Fruit fly (Drosophila melanogaster) whole organism, embryonic: ENCODE measurements around the gene dmGlut.

Experiments
- ATbp ChIP-seq: fragments of 200-800 bp; sonication (Bioruptor generic); optimal IDR thresholded peaks from 2 replicates; lab custom pipeline; 2017; ENCODE audit warnings: missing biosample characterization, mild to moderate bottlenecking, missing genetic modification characterization, missing genetic modification reagents
- Aef1 ChIP-seq: fragments of 200-800 bp; sonication (Bioruptor generic); IDR thresholded peaks from 3 replicates; pipeline ENCODE4 v1.3.6; 2022; ENCODE audit warnings: missing biosample characterization, missing genetic modification characterization
- Awh ChIP-seq: fragments of 200-800 bp; sonication (Bioruptor generic); IDR thresholded peaks from 2 replicates; pipeline ENCODE4, ENCODE4 v1.3.6; 2022; ENCODE audit warnings: missing biosample characterization, missing genetic modification characterization
- C15 ChIP-seq: fragments of 200-800 bp; sonication (Bioruptor generic); IDR thresholded peaks from 3 replicates; pipeline ENCODE4 v1.3.6; 2022; ENCODE audit warnings: missing biosample characterization, missing genetic modification characterization
- CG10147 ChIP-seq: fragments of 200-800 bp; sonication (Bioruptor generic); optimal IDR thresholded peaks from 2 replicates; lab custom pipeline; 2019; ENCODE audit warnings: missing biosample characterization, mild to moderate bottlenecking, missing genetic modification characterization, moderate library complexity
- CG11456 ChIP-seq: fragments of 200-800 bp; sonication (Bioruptor generic); IDR thresholded peaks from 3 replicates; pipeline ENCODE4 v1.3.6; 2022; ENCODE audit warnings: missing biosample characterization, missing genetic modification characterization
- CG11723 ChIP-seq: fragments of 200-800 bp; sonication (Bioruptor generic); optimal IDR thresholded peaks from 2 replicates; lab custom pipeline; 2017; ENCODE audit warnings: missing biosample characterization, mild to moderate bottlenecking, missing genetic modification characterization
- CG12155 ChIP-seq: fragments of 200-800 bp; sonication (Bioruptor generic); optimal IDR thresholded peaks from 3 replicates; lab custom pipeline; 2016; ENCODE audit warnings: missing biosample characterization, missing genetic modification characterization
- CG1647 ChIP-seq: fragments of 200-800 bp; sonication (Bioruptor generic); optimal IDR thresholded peaks from 3 replicates; lab custom pipeline; 2016; ENCODE audit warnings: missing biosample characterization, missing genetic modification characterization
- CG1832 ChIP-seq: fragments of 200-800 bp; sonication (Bioruptor generic); optimal IDR thresholded peaks from 2 replicates; lab custom pipeline; 2017; ENCODE audit warnings: missing biosample characterization, mild to moderate bottlenecking, missing genetic modification characterization, inconsistent platforms
- CG18476 ChIP-seq: fragments of 200-800 bp; sonication (Bioruptor generic); optimal IDR thresholded peaks from 2 replicates; lab custom pipeline; 2016; ENCODE audit warnings: missing biosample characterization, mild to moderate bottlenecking, missing genetic modification characterization
- CG2129 ChIP-seq: fragments of 200-800 bp; sonication (Bioruptor generic); IDR thresholded peaks from 2 replicates; pipeline ENCODE4 v1.3.6; 2022; ENCODE audit warnings: missing biosample characterization, missing genetic modification characterization; ENCODE audit not compliant: partially characterized antibody
- CG3065 ChIP-seq: fragments of 200-800 bp; sonication (Bioruptor generic); optimal IDR thresholded peaks from 2 replicates; lab custom pipeline; 2016; ENCODE audit warnings: missing biosample characterization, missing genetic modification characterization
- CG34376 ChIP-seq: fragments of 200-800 bp; sonication (Bioruptor generic); optimal IDR thresholded peaks from 2 replicates; lab custom pipeline; 2018; ENCODE audit warnings: missing biosample characterization, mild to moderate bottlenecking, missing genetic modification characterization
- CG6254 ChIP-seq: fragments of 200-800 bp; sonication (Bioruptor generic); optimal IDR thresholded peaks from 3 replicates; lab custom pipeline; 2017; ENCODE audit warnings: mild to moderate bottlenecking, missing biosample characterization, missing genetic modification reagents, missing genetic modification characterization
- CG6272 ChIP-seq: fragments of 200-800 bp; sonication (Bioruptor generic); IDR thresholded peaks from 2 replicates; pipeline ENCODE4 v1.3.6; 2022; ENCODE audit warnings: missing biosample characterization, missing genetic modification characterization
- CG7786 ChIP-seq: fragments of 200-800 bp; sonication (Bioruptor generic); optimal IDR thresholded peaks from 2 replicates; lab custom pipeline; 2016; ENCODE audit warnings: missing biosample characterization, missing genetic modification characterization
- CG8388 ChIP-seq: fragments of 200-800 bp; sonication (Bioruptor generic); optimal IDR thresholded peaks from 2 replicates; lab custom pipeline; 2019; ENCODE audit warnings: missing biosample characterization, mild to moderate bottlenecking, missing genetic modification characterization, moderate library complexity
- CG9797 ChIP-seq: fragments of 200-800 bp; sonication (Bioruptor generic); optimal IDR thresholded peaks from 3 replicates; lab custom pipeline; 2018; ENCODE audit warnings: missing biosample characterization, mild to moderate bottlenecking, missing genetic modification characterization
- CG9876 ChIP-seq: fragments of 200-800 bp; sonication (Bioruptor generic); optimal IDR thresholded peaks from 2 replicates; lab custom pipeline; 2016; ENCODE audit warnings: missing biosample characterization, missing genetic modification characterization
- CHES-1-like ChIP-seq: fragments of 200-800 bp; sonication (Bioruptor generic); optimal IDR thresholded peaks from 2 replicates; lab custom pipeline; 2016; ENCODE audit warnings: missing biosample characterization, missing genetic modification characterization
- Dip3 ChIP-seq: fragments of 200-800 bp; sonication (Bioruptor generic); optimal IDR thresholded peaks from 3 replicates; lab custom pipeline; 2016; ENCODE audit warnings: missing biosample characterization, missing genetic modification characterization
- Hmx ChIP-seq: fragments of 200-800 bp; sonication (Bioruptor generic); optimal IDR thresholded peaks from 2 replicates; lab custom pipeline; 2016; ENCODE audit warnings: missing biosample characterization, missing genetic modification characterization
- Kr ChIP-seq: fragments of 200-800 bp; sonication (Bioruptor generic); optimal IDR thresholded peaks from 2 replicates; lab custom pipeline; 2017; ENCODE audit warnings: missing biosample characterization, mild to moderate bottlenecking, missing genetic modification characterization
- Mad ChIP-seq: fragments of 200-800 bp; sonication (Bioruptor generic); optimal IDR thresholded peaks from 2 replicates; lab custom pipeline; 2016; ENCODE audit warnings: missing biosample characterization, missing genetic modification characterization
- Optix ChIP-seq: fragments of 200-800 bp; sonication (Bioruptor generic); IDR thresholded peaks from 3 replicates; pipeline ENCODE4 v1.3.6; 2022; ENCODE audit warnings: missing biosample characterization, missing genetic modification characterization
- Sox100B ChIP-seq: fragments of 200-800 bp; sonication (Bioruptor generic); optimal IDR thresholded peaks from 3 replicates; lab custom pipeline; 2018; ENCODE audit warnings: missing biosample characterization, mild to moderate bottlenecking, missing genetic modification characterization
- Xrp1 ChIP-seq: fragments of 200-800 bp; sonication (Bioruptor generic); IDR thresholded peaks from 2 replicates; pipeline ENCODE4 v1.3.6; 2022; ENCODE audit warnings: missing biosample characterization, missing genetic modification characterization
- bigmax ChIP-seq: fragments of 200-800 bp; sonication (Bioruptor generic); optimal IDR thresholded peaks from 2 replicates; lab custom pipeline; 2018; ENCODE audit warnings: missing biosample characterization, mild to moderate bottlenecking, missing genetic modification characterization
- br ChIP-seq: fragments of >200 bp; optimal IDR thresholded peaks from 2 replicates; lab custom pipeline; 2017
- cato ChIP-seq: fragments of 200-800 bp; sonication (Bioruptor generic); optimal IDR thresholded peaks from 2 replicates; lab custom pipeline; 2016; ENCODE audit warnings: missing biosample characterization, missing genetic modification characterization, borderline replicate concordance
- cg ChIP-seq: fragments of 200-800 bp; sonication (Bioruptor generic); optimal IDR thresholded peaks from 3 replicates; lab custom pipeline; 2019; ENCODE audit warnings: missing biosample characterization, mild to moderate bottlenecking, missing genetic modification characterization, moderate library complexity
- crc ChIP-seq: fragments of 200-800 bp; sonication (Bioruptor generic); optimal IDR thresholded peaks from 2 replicates; lab custom pipeline; 2016; ENCODE audit warnings: missing biosample characterization, missing genetic modification characterization
- dmrt11E ChIP-seq: fragments of 200-800 bp; sonication (Bioruptor generic); optimal IDR thresholded peaks from 3 replicates; lab custom pipeline; 2018; ENCODE audit warnings: missing biosample characterization, mild to moderate bottlenecking, missing genetic modification characterization, moderate library complexity
- exex ChIP-seq: fragments of 200-800 bp; sonication (Bioruptor generic); optimal IDR thresholded peaks from 4 replicates; lab custom pipeline; 2018; ENCODE audit warnings: missing biosample characterization, mild to moderate bottlenecking, missing genetic modification characterization, moderate library complexity
- ftz-f1 ChIP-seq: fragments of 200-800 bp; sonication (Bioruptor generic); optimal IDR thresholded peaks from 2 replicates; lab custom pipeline; 2016; ENCODE audit warnings: missing biosample characterization, missing genetic modification characterization
- gcm ChIP-seq: fragments of 200-800 bp; sonication (Bioruptor generic); optimal IDR thresholded peaks from 2 replicates; lab custom pipeline; 2019; ENCODE audit warnings: missing biosample characterization, mild to moderate bottlenecking, missing genetic modification characterization, moderate library complexity
- hbn ChIP-seq: fragments of 200-800 bp; sonication (Bioruptor generic); IDR thresholded peaks from 2 replicates; pipeline ENCODE4 v1.3.6; 2022; ENCODE audit warnings: missing biosample characterization, missing genetic modification characterization; ENCODE audit not compliant: partially characterized antibody
- her ChIP-seq: fragments of 200-800 bp; sonication (Bioruptor generic); optimal IDR thresholded peaks from 2 replicates; lab custom pipeline; 2016; ENCODE audit warnings: missing biosample characterization, missing genetic modification characterization
- lilli ChIP-seq: fragments of 200-800 bp; sonication (Bioruptor generic); optimal IDR thresholded peaks from 3 replicates; lab custom pipeline; 2016; ENCODE audit warnings: missing biosample characterization, missing genetic modification characterization
- luna ChIP-seq: fragments of 200-800 bp; sonication (Bioruptor generic); optimal IDR thresholded peaks from 2 replicates; lab custom pipeline; 2016; ENCODE audit warnings: missing biosample characterization, missing genetic modification characterization
- nom ChIP-seq: fragments of 200-800 bp; sonication (Bioruptor generic); optimal IDR thresholded peaks from 2 replicates; lab custom pipeline; 2017; ENCODE audit warnings: missing biosample characterization, missing genetic modification characterization, mild to moderate bottlenecking, moderate library complexity, missing genetic modification reagents
- onecut ChIP-seq: fragments of 200-800 bp; sonication (Bioruptor generic); IDR thresholded peaks from 2 replicates; pipeline ENCODE4 v1.3.6; 2022; ENCODE audit warnings: missing biosample characterization, missing genetic modification characterization
- pfk ChIP-seq: fragments of 200-800 bp; sonication (Bioruptor generic); optimal IDR thresholded peaks from 2 replicates; lab custom pipeline; 2018; ENCODE audit warnings: missing biosample characterization, mild to moderate bottlenecking, missing genetic modification characterization, moderate library complexity
- ro ChIP-seq: fragments of 200-800 bp; sonication (Bioruptor generic); IDR thresholded peaks from 2 replicates; pipeline ENCODE4 v1.3.6; 2022; ENCODE audit warnings: missing biosample characterization, missing genetic modification characterization
- run ChIP-seq: fragments of 200-800 bp; sonication (Bioruptor generic); optimal IDR thresholded peaks from 3 replicates; lab custom pipeline; 2018; ENCODE audit warnings: missing biosample characterization, mild to moderate bottlenecking, missing genetic modification characterization
- sens ChIP-seq: fragments of 200-800 bp; sonication (Bioruptor generic); peaks from one replicate; lab custom pipeline; 2016; ENCODE audit warnings: missing biosample characterization, missing genetic modification characterization
- slou ChIP-seq: fragments of 200-800 bp; sonication (Bioruptor generic); optimal IDR thresholded peaks from 3 replicates; lab custom pipeline; 2016; ENCODE audit warnings: missing biosample characterization, missing genetic modification characterization
- sob ChIP-seq: fragments of 200-800 bp; sonication (Bioruptor generic); IDR thresholded peaks from 2 replicates; pipeline ENCODE4 v1.3.6; 2022; ENCODE audit warnings: missing biosample characterization, missing genetic modification characterization
- toy ChIP-seq: fragments of 200-800 bp; sonication (Bioruptor generic); IDR thresholded peaks from 2 replicates; pipeline ENCODE4 v1.3.6; 2022; ENCODE audit warnings: missing biosample characterization, missing genetic modification characterization
- tup ChIP-seq: fragments of 200-800 bp; sonication (Bioruptor generic); optimal IDR thresholded peaks from 2 replicates; lab custom pipeline; 2016; ENCODE audit warnings: missing biosample characterization, mild to moderate bottlenecking, missing genetic modification characterization, moderate library complexity
- unpg ChIP-seq: fragments of 200-800 bp; sonication (Bioruptor generic); optimal IDR thresholded peaks from 3 replicates; lab custom pipeline; 2018; ENCODE audit warnings: missing biosample characterization, mild to moderate bottlenecking, missing genetic modification characterization, moderate library complexity

Gene dmGlut

dm6 chr2L:12055837-12056388, 28.7 kb downstream of the dmGlut start, which contains the start of the genes JhI-21, RpL7-like and CG34164 (continued):
- TF ChIP-seq CG8388 (GFP tag; lab: Kevin White, UChicago) = no peak
- TF ChIP-seq ftz-f1 (GFP tag; lab: Kevin White, UChicago) = no peak
- no peak for TF ChIP-seq CG6272 (GFP tag; lab: Robert Waterston, UW)
- TF ChIP-seq Awh (GFP tag; lab: Robert Waterston, UW) = no peak
- no peak for TF ChIP-seq CG2129
- TF ChIP-seq CG34376 (GFP tag; lab: Kevin White, UChicago) = peak; percentile 30
- TF ChIP-seq C15 = no peak
- TF ChIP-seq dmrt11E (tag; lab: Kevin White, UChicago) = no peak
- no peak for TF ChIP-seq Aef1
- TF ChIP-seq cg (GFP tag; lab: Kevin White, UChicago) = no peak
- TF ChIP-seq tup (GFP tag; lab: Kevin White, UChicago) = no peak
- TF ChIP-seq CG3065 (GFP tag; lab: Kevin White, UChicago) = no peak
- peak; percentile 9 for TF ChIP-seq CG9797 (GFP tag; lab: Kevin White, UChicago)
- no peak; the same call in 1 of the 2 replicates for TF ChIP-seq hbn (GFP tag; lab: Robert Waterston, UW)
- TF ChIP-seq ro = no peak
- no peak for TF ChIP-seq Kr
- TF ChIP-seq Hmx (GFP tag; lab: Kevin White, UChicago) = no peak
- no peak for TF ChIP-seq CG7786 (GFP tag; lab: Kevin White, UChicago)
- no peak for TF ChIP-seq CG6254 (GFP tag; lab: Kevin White, UChicago)
- TF ChIP-seq slou = no peak
- TF ChIP-seq run (tag; lab: Kevin White, UChicago) = no peak
- no peak for TF ChIP-seq lilli (GFP tag; lab: Kevin White, UChicago)
- no peak for TF ChIP-seq ATbp
- TF ChIP-seq unpg (GFP tag; lab: Kevin White, UChicago) = no peak
- TF ChIP-seq CG11723 (GFP tag; lab: Kevin White, UChicago) = no peak
- TF ChIP-seq crc (GFP tag; lab: Kevin White, UChicago) = no peak
- peak; percentile 82 for TF ChIP-seq sens
- TF ChIP-seq pfk = no peak
- TF ChIP-seq nom = peak; percentile 45
- no peak for TF ChIP-seq sob (GFP tag; lab: Robert Waterston, UW)
- TF ChIP-seq Mad = no peak
- no peak for TF ChIP-seq her (GFP tag; lab: Kevin White, UChicago)
- no peak for TF ChIP-seq Xrp1 (GFP tag; lab: Robert Waterston, UW)
- no peak for TF ChIP-seq bigmax (GFP tag; lab: Kevin White, UChicago)
- no peak for TF ChIP-seq luna (GFP tag; lab: Kevin White, UChicago)
- no peak for TF ChIP-seq Dip3 (GFP tag; lab: Kevin White, UChicago)
- TF ChIP-seq CG12155 (GFP tag; lab: Kevin White, UChicago) = no peak
- TF ChIP-seq CG18476 (GFP tag; lab: Kevin White, UChicago) = no peak
- peak; percentile 24 for TF ChIP-seq gcm
- TF ChIP-seq toy (GFP tag; lab: Robert Waterston, UW) = no peak
- no peak for TF ChIP-seq CG9876 (GFP tag; lab: Kevin White, UChicago)
- no peak for TF ChIP-seq cato
- no peak for TF ChIP-seq Sox100B
- peak; percentile 28 for TF ChIP-seq CG10147 (GFP tag; lab: Kevin White, UChicago)
- TF ChIP-seq CHES-1-like (GFP tag; lab: Kevin White, UChicago) = no peak
- TF ChIP-seq onecut = no peak
- no peak for TF ChIP-seq CG1832 (GFP tag; lab: Kevin White, UChicago)
- TF ChIP-seq CG11456 (GFP tag; lab: Robert Waterston, UW) = no peak
- TF ChIP-seq CG1647 (GFP tag; lab: Kevin White, UChicago) = no peak
- no peak for TF ChIP-seq exex
- TF ChIP-seq Optix (GFP tag; lab: Robert Waterston, UW) = no peak
- TF ChIP-seq br (lab: Kevin White, UChicago) = no peak
